Worm (Caenorhabditis elegans): Measurements from ENCODE around the gene ceh-18.

DNA sequence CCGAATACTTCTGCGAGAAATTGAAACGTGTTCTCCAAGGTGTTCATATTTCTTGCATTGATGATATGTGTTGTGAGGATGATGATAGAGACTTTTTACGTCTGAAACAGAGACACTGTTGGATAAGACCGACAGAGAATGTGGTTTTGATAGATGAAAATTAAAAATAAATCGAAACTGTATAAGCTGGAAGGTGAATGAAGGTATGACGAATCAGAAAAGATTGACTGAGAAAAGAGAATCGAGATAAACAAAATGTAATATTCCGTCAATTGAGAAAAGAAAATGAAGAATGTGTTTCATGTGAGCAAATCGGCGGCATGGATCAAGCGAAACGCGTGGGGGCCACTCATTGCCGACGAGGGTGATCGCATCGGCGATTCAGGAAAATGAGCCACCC is at the start of gene ceh-18:
- TF ChIP-seq C06A6.2 (GFP tag; conservative IDR thresholded peaks at IDR 0.05) (no peak), ama-1 (optimal IDR thresholded peaks at IDR 0.05) (no peak), ama-1 (GFP tag; optimal IDR thresholded peaks at IDR 0.05) (no peak), F57C9.4 (tag; optimal IDR thresholded peaks at IDR 0.05) (no peak), K11D2.4 (GFP tag; IDR thresholded peaks at IDR 0.05) (no peak), snpc-4 (GFP tag; optimal IDR thresholded peaks at IDR 0.05) (no peak), snpc-4 (tag; optimal IDR thresholded peaks at IDR 0.05) (no peak)
